Fruit fly (Drosophila melanogaster): ENCODE data around the gene CG11619.
A peak's percentile ranks its signal among the peaks of the same experiment; 100 is the strongest.

Gene CG11619

dm6 chr3L:19018440-19018839 is 30.3 kb upstream of the CG11619 start (continued):
- TF ChIP-seq CG3065 (GFP tag; optimal IDR thresholded peaks at IDR 0.05), result no peak
- no peak for TF ChIP-seq CG6689 (GFP tag; IDR thresholded peaks at IDR 0.05)
- no peak for TF ChIP-seq CG10565 (GFP tag; optimal IDR thresholded peaks at IDR 0.05)
- no peak for TF ChIP-seq Optix (GFP tag; IDR thresholded peaks at IDR 0.05)
- no peak for TF ChIP-seq CG1647 (GFP tag; optimal IDR thresholded peaks at IDR 0.05)
- no peak for TF ChIP-seq CG31224 (GFP tag; IDR thresholded peaks at IDR 0.05)
- no peak for TF ChIP-seq CG2129 (GFP tag; IDR thresholded peaks at IDR 0.05; ENCODE audit: partially characterized antibody)
- no peak for TF ChIP-seq CG4282 (GFP tag; optimal IDR thresholded peaks at IDR 0.05)
- TF ChIP-seq ap (GFP tag; IDR thresholded peaks at IDR 0.05), result no peak
- TF ChIP-seq Six4 (GFP tag; optimal IDR thresholded peaks at IDR 0.05), result no peak
- no peak for TF ChIP-seq CG11456 (GFP tag; IDR thresholded peaks at IDR 0.05)
- no peak for TF ChIP-seq CG10147 (GFP tag; optimal IDR thresholded peaks at IDR 0.05)
- no peak for TF ChIP-seq fu2 (GFP tag; optimal IDR thresholded peaks at IDR 0.05)
- TF ChIP-seq gem (tag; optimal IDR thresholded peaks at IDR 0.05), result no peak
- TF ChIP-seq en (GFP tag; optimal IDR thresholded peaks at IDR 0.05), result no peak
- TF ChIP-seq CG12236 (GFP tag; optimal IDR thresholded peaks at IDR 0.05), result no peak
- no peak for TF ChIP-seq Scr (GFP tag; IDR thresholded peaks at IDR 0.05; ENCODE audit: partially characterized antibody)
- TF ChIP-seq chn (GFP tag; optimal IDR thresholded peaks at IDR 0.05), result no peak
- TF ChIP-seq CG7372 (GFP tag; IDR thresholded peaks at IDR 0.05), result peak; percentile 39; the same call in 1 of the 2 replicates
- peak; percentile 5 for TF ChIP-seq Antp (GFP tag; optimal IDR thresholded peaks at IDR 0.05)
- TF ChIP-seq CG1529 (GFP tag; optimal IDR thresholded peaks at IDR 0.05), result peak; percentile 40
- TF ChIP-seq CG18599 (GFP tag; optimal IDR thresholded peaks at IDR 0.05), result no peak
- no peak for TF ChIP-seq fru (optimal IDR thresholded peaks at IDR 0.05)
- peak; percentile 46; the same call in 1 of the 2 replicates for TF ChIP-seq Rfx (GFP tag; IDR thresholded peaks at IDR 0.05)
- no peak for TF ChIP-seq nom (GFP tag; optimal IDR thresholded peaks at IDR 0.05)
- no peak for TF ChIP-seq bcd (GFP tag; optimal IDR thresholded peaks at IDR 0.05)
- TF ChIP-seq Dip3 (GFP tag; optimal IDR thresholded peaks at IDR 0.05), result no peak
- peak; percentile 31 for TF ChIP-seq mam (GFP tag; optimal IDR thresholded peaks at IDR 0.05)
- no peak for TF ChIP-seq chinmo (GFP tag; IDR thresholded peaks at IDR 0.05; ENCODE audit: partially characterized antibody)
- TF ChIP-seq Pdp1 (GFP tag; optimal IDR thresholded peaks at IDR 0.05), result peak in 1 of 2 experiments; percentile 96
- no peak for TF ChIP-seq sd (tag; optimal IDR thresholded peaks at IDR 0.05)
- TF ChIP-seq Dll (GFP tag; IDR thresholded peaks at IDR 0.05; ENCODE audit: partially characterized antibody), result no peak
- no peak for TF ChIP-seq CG17829 (tag; optimal IDR thresholded peaks at IDR 0.05)
- no peak for TF ChIP-seq vfl (GFP tag; optimal IDR thresholded peaks at IDR 0.05)
- TF ChIP-seq da (GFP tag; optimal IDR thresholded peaks at IDR 0.05), result no peak
- no peak for TF ChIP-seq Rx (GFP tag; IDR thresholded peaks at IDR 0.05)
- no peak for TF ChIP-seq gcm2 (GFP tag; optimal IDR thresholded peaks at IDR 0.05)
- no peak for TF ChIP-seq Hey (tag; optimal IDR thresholded peaks at IDR 0.05)
- peak; percentile 42; the same call in 1 of the 2 replicates for TF ChIP-seq rib (GFP tag; IDR thresholded peaks at IDR 0.05)
- no peak for TF ChIP-seq CG1024 (GFP tag; IDR thresholded peaks at IDR 0.05)
- no peak for TF ChIP-seq ERR (GFP tag; optimal IDR thresholded peaks at IDR 0.05)
- TF ChIP-seq schlank (tag; optimal IDR thresholded peaks at IDR 0.05), result no peak
- no peak for TF ChIP-seq CG7839 (tag; optimal IDR thresholded peaks at IDR 0.05)
- no peak for TF ChIP-seq CG18476 (GFP tag; optimal IDR thresholded peaks at IDR 0.05)
- no peak for TF ChIP-seq usp (GFP tag; optimal IDR thresholded peaks at IDR 0.05)
- no peak for TF ChIP-seq Atf-2 (GFP tag; optimal IDR thresholded peaks at IDR 0.05)
- TF ChIP-seq dysf (GFP tag; IDR thresholded peaks at IDR 0.05), result 0 out of 3 replicates have a peak, but pooled peaks have one; percentile 18
- TF ChIP-seq E2f1 (GFP tag; IDR thresholded peaks at IDR 0.05), result no peak
- no peak for TF ChIP-seq CG11560 (tag; IDR thresholded peaks at IDR 0.05)
- TF ChIP-seq insv (GFP tag; optimal IDR thresholded peaks at IDR 0.05), result no peak
- TF ChIP-seq vnd (GFP tag; IDR thresholded peaks at IDR 0.05; ENCODE audit: partially characterized antibody), result no peak
- no peak for TF ChIP-seq cato (GFP tag; optimal IDR thresholded peaks at IDR 0.05; ENCODE audit: borderline replicate concordance)
